Fruit fly (Drosophila melanogaster): ENCODE results near the gene Prx2.

DNA sequence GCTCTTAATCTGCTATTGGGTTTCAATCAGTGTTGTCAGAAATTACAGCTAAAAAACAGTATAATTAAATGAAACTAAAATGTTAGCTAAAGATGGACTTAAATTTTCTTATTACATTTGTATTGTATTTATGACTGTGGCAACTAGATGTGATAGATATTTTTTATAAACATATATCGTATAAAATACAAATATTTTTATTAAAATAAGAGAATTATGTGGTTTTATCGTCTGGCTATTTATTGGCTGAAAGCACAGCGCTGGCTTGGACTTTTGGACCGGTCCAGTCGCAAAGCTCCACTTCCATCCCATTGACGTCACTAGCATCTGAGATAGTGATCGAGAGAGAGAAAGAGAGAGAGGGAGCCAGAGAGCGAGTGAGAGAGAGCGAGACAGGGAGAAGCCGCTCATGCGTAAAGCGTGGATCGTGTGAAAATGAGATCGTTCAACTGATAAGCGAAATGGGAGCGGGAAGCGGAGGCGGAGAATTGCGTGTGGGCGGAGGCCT lies 10.2 kb upstream of the Prx2 start:
- TF ChIP-seq Blimp-1 (GFP tag; optimal IDR thresholded peaks at IDR 0.05) (peak; percentile 75), CG1621 (tag; optimal IDR thresholded peaks at IDR 0.05) (peak; percentile 80), fd59A (GFP tag; optimal IDR thresholded peaks at IDR 0.05) (peak; percentile 21), OdsH (GFP tag; optimal IDR thresholded peaks at IDR 0.05) (peak; percentile 70)
